Worm (Caenorhabditis elegans): ENCODE data around the gene F55B12.2.

Gene F55B12.2

DNA sequence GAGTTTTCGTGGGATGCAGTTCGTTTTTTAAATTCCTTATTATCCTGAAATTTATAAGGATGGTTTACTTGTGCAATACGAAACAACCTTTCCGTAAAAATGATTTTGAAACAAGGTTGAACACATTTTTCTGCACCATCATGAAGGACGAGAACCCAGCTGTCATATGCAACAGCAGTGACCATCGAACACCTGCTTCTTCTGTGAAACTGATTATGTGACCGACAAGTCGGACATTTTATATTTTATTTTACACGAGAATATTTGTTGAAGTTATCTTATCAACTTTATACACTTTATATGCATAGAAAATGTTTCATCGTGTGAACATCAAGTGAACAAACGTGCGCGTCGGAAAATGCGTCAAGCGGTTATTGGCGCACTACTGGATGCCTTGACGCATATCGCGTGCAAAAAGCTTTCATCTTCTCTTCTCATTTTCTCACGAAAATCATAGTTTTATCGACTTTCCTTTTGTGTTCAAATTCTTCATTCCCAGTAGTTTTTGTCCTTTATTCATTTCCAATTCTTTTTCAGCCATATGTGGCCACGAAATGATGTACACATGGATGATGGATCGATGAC, 2.1 kb upstream of the F55B12.2 start, which contains the start of gene sel-10 (continued):
- peak; percentile 51 for TF ChIP-seq skn-1 (tag; optimal IDR thresholded peaks at IDR 0.05)
- peak; percentile 81 for TF ChIP-seq snu-23 (GFP tag; optimal IDR thresholded peaks at IDR 0.05)
- TF ChIP-seq pag-3 (tag; optimal IDR thresholded peaks at IDR 0.05; ENCODE audit: borderline replicate concordance, insufficient read depth): no peak
- peak; percentile 52 for TF ChIP-seq lin-39 (tag; optimal IDR thresholded peaks at IDR 0.05)
- TF ChIP-seq tbx-2 (tag; optimal IDR thresholded peaks at IDR 0.05): peak; percentile 77
- TF ChIP-seq aly-2 (tag; optimal IDR thresholded peaks at IDR 0.05): peak; percentile 28
- TF ChIP-seq sptf-1 (tag; optimal IDR thresholded peaks at IDR 0.05): no peak
- TF ChIP-seq snpc-4 (tag; optimal IDR thresholded peaks at IDR 0.05): peak; percentile 73
- peak; percentile 63 for TF ChIP-seq lin-15B (tag; optimal IDR thresholded peaks at IDR 0.05)
- peak; percentile 87 for TF ChIP-seq nhr-47 (tag; optimal IDR thresholded peaks at IDR 0.05)
- peak; percentile 78 for TF ChIP-seq C16A3.4 (tag; optimal IDR thresholded peaks at IDR 0.05)
- TF ChIP-seq nhr-28 (tag; optimal IDR thresholded peaks at IDR 0.05): no peak
- TF ChIP-seq efl-3 (GFP tag; optimal IDR thresholded peaks at IDR 0.05): no peak
- peak; percentile 6 for TF ChIP-seq sup-37 (GFP tag; optimal IDR thresholded peaks at IDR 0.05)
- TF ChIP-seq unc-130 (tag; optimal IDR thresholded peaks at IDR 0.05): peak; percentile 80
- peak in 1 of 2 experiments; percentile 0 for TF ChIP-seq ztf-11 (tag; optimal IDR thresholded peaks at IDR 0.05)
- TF ChIP-seq jun-1 (tag; optimal IDR thresholded peaks at IDR 0.05): peak; percentile 50
- TF ChIP-seq ceh-88 (GFP tag; IDR thresholded peaks at IDR 0.05): no peak
- peak; percentile 83 for TF ChIP-seq nhr-20 (tag; optimal IDR thresholded peaks at IDR 0.05)
- TF ChIP-seq mef-2 (tag; optimal IDR thresholded peaks at IDR 0.05): no peak
- no peak for TF ChIP-seq unc-30 (tag; optimal IDR thresholded peaks at IDR 0.05)
- peak; percentile 64 for TF ChIP-seq irx-1 (tag; optimal IDR thresholded peaks at IDR 0.05)
- no peak for TF ChIP-seq nhr-84 (tag; optimal IDR thresholded peaks at IDR 0.05)
- TF ChIP-seq hpl-2 (GFP tag; optimal IDR thresholded peaks at IDR 0.05): no peak
- TF ChIP-seq ceh-82 (tag; optimal IDR thresholded peaks at IDR 0.05): peak; percentile 67 to 85 (median 70)
- TF ChIP-seq nhr-85 (tag): peak; percentile 90
- no peak for TF ChIP-seq mab-9 (GFP tag; IDR thresholded peaks at IDR 0.05)
- TF ChIP-seq Y116A8C.19 (tag; optimal IDR thresholded peaks at IDR 0.05; ENCODE audit: borderline replicate concordance): no peak
- peak; percentile 49 for TF ChIP-seq ceh-90 (tag; optimal IDR thresholded peaks at IDR 0.05)
- TF ChIP-seq egl-27 (tag; optimal IDR thresholded peaks at IDR 0.05): no peak
- no peak for TF ChIP-seq ces-1 (GFP tag; optimal IDR thresholded peaks at IDR 0.05)
- peak; percentile 85 to 88 for TF ChIP-seq lsy-2 (tag; optimal IDR thresholded peaks at IDR 0.05)
- no peak for TF ChIP-seq nhr-12 (tag; optimal IDR thresholded peaks at IDR 0.05)
- TF ChIP-seq xbp-1 (tag; optimal IDR thresholded peaks at IDR 0.05): peak; percentile 75
- TF ChIP-seq fkh-4 (tag; optimal IDR thresholded peaks at IDR 0.05; ENCODE audit: borderline replicate concordance): no peak
- peak; percentile 68 for TF ChIP-seq isw-1 (GFP tag; IDR thresholded peaks at IDR 0.05)
- TF ChIP-seq fos-1 (tag; optimal IDR thresholded peaks at IDR 0.05): no peak
- TF ChIP-seq F16B12.6 (tag; optimal IDR thresholded peaks at IDR 0.05): peak; percentile 2
- no peak for TF ChIP-seq unc-62 (GFP tag; optimal IDR thresholded peaks at IDR 0.05)
- peak; percentile 57 for TF ChIP-seq lir-3 (tag; optimal IDR thresholded peaks at IDR 0.05; ENCODE audit: poor library complexity)

DNA sequence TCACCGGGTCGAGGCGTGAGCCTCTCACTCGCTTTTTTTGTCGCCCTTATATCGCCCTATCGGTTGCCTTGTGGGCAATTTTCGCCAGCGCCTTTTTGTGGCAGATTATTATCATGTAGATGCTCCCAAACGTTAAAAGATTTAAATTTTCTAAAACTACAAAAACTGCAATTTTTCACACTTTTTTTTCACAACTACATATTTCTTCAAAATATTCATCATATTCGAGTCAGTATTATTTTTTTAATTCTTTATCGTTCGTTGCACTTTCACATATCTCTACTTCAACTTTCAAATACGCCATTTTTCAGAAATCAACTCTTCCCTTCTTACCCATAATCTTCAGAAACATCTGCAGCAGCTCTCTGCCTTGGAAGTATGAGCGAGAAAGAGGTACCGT, 3.8 kb downstream of the F55B12.2 start, which contains the start of gene ceh-24:
Gene ceh-24, plus strand, starts transcription at position 301 of the 400 bp plus-strand sequence.
- TF ChIP-seq Y116A8C.19 (tag; optimal IDR thresholded peaks at IDR 0.05; ENCODE audit: borderline replicate concordance): no peak
- no peak for TF ChIP-seq sup-37 (GFP tag; optimal IDR thresholded peaks at IDR 0.05)
- TF ChIP-seq ztf-11 (tag; optimal IDR thresholded peaks at IDR 0.05): no peak
- TF ChIP-seq unc-86 (tag; optimal IDR thresholded peaks at IDR 0.05): no peak
- no peak for TF ChIP-seq unc-98 (GFP tag; IDR thresholded peaks at IDR 0.05)
- no peak for TF ChIP-seq F16B12.6 (tag; optimal IDR thresholded peaks at IDR 0.05)
- TF ChIP-seq mep-1 (tag; optimal IDR thresholded peaks at IDR 0.05): no peak
- no peak for TF ChIP-seq egl-13 (tag; optimal IDR thresholded peaks at IDR 0.05)
- TF ChIP-seq C04F5.9 (tag; optimal IDR thresholded peaks at IDR 0.05): no peak
- TF ChIP-seq mdl-1 (tag; optimal IDR thresholded peaks at IDR 0.05): no peak
- TF ChIP-seq hlh-17 (GFP tag; optimal IDR thresholded peaks at IDR 0.05; ENCODE audit: borderline replicate concordance): no peak
- no peak for TF ChIP-seq snu-23 (GFP tag; optimal IDR thresholded peaks at IDR 0.05)
